Fruit fly (Drosophila melanogaster) Kc167 (cell line): ENCODE measurements around the gene Clp.

Source experiments
- Sin3A ChIP-seq: fragments of >200 bp; optimal IDR thresholded peaks from 2 replicates; lab custom pipeline; 2018; ENCODE audit warnings: missing external identifiers
- h ChIP-seq: fragments of >200 bp; optimal IDR thresholded peaks from 3 replicates; lab custom pipeline; 2018; ENCODE audit warnings: missing external identifiers
- psq ChIP-seq: fragments of >200 bp; optimal IDR thresholded peaks from 2 replicates; lab custom pipeline; 2017; ENCODE audit warnings: missing external identifiers
- ttk ChIP-seq: sonication (Bioruptor generic); optimal IDR thresholded peaks from 2 replicates; lab custom pipeline; 2017; ENCODE audit warnings: missing external identifiers

DNA sequence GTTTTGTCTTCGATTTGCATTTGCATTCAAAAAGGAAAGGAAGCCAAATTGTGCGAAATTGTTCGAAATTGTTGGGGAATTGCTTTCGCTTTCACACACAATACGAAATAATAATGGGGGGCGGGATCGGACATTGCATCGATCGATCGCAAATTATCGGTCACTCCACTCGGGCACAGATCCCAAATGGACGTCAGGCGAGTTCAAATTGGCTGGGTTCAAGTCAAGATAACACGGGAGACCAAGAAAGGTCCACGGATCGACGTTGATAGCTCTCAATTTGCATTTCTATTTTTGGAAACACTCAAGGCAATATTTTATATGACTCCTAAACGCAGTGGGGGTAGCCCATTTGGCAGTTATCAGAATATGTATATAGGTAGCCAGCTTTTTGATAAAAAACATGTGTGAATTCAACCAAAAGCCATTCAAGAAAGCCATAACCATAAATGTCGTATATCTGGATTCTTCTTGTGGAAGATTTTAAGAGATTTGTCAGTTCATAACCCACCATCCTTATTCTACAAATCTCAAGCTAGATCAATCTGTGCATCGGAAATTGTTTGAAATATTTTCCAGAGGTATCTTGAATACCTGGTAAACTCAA, 29.5 kb downstream of the Clp start:
- no peak for TF ChIP-seq ttk (lab: Kevin White, UChicago)
- no peak for TF ChIP-seq h
- no peak for TF ChIP-seq psq (lab: Kevin White, UChicago)
- no peak for TF ChIP-seq Sin3A (lab: Kevin White, UChicago)
